Worm (Caenorhabditis elegans): ENCODE results near the gene nop-1.

nop-1 gene

DNA sequence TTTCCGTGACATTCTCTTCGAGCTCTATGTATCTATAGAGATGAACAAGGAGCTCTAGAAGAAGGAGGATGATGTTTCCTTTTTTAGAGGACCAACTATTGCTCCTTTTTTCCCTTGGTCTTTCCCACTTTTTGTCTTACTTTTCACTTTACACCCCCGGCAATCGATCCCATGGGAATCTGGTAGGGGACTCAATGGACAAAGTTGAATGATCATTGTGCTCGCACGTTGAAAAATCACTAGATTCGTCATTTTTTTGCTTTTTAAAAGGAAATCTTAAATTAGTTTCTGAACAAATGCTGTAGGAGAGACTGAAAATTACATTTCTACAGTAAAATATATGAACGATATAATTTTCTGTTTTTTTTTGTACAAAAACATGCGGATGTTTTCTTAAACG, 43.5 kb downstream of the nop-1 start:
- no peak for TF ChIP-seq mdl-1 (tag; optimal IDR thresholded peaks at IDR 0.05)
- no peak for TF ChIP-seq ceh-16 (tag; optimal IDR thresholded peaks at IDR 0.05)
- no peak for TF ChIP-seq unc-62 (GFP tag; optimal IDR thresholded peaks at IDR 0.05)
- TF ChIP-seq skn-1 (tag; optimal IDR thresholded peaks at IDR 0.05), result no peak
- no peak for TF ChIP-seq nhr-23 (tag; optimal IDR thresholded peaks at IDR 0.05)
- no peak for TF ChIP-seq R02D3.7 (tag; optimal IDR thresholded peaks at IDR 0.05)
- no peak for TF ChIP-seq nhr-21 (tag; optimal IDR thresholded peaks at IDR 0.05)
- TF ChIP-seq snpc-4 (tag; optimal IDR thresholded peaks at IDR 0.05), result no peak
- no peak for TF ChIP-seq nhr-10 (tag; optimal IDR thresholded peaks at IDR 0.05)
- TF ChIP-seq elt-1 (tag; optimal IDR thresholded peaks at IDR 0.05), result no peak
- no peak for TF ChIP-seq lsy-2 (tag; optimal IDR thresholded peaks at IDR 0.05)
- TF ChIP-seq alr-1 (tag; optimal IDR thresholded peaks at IDR 0.05), result no peak
- no peak for TF ChIP-seq sma-3 (GFP tag; optimal IDR thresholded peaks at IDR 0.05)
- no peak for TF ChIP-seq lin-13 (GFP tag; optimal IDR thresholded peaks at IDR 0.05)
- no peak for TF ChIP-seq ztf-1 (GFP tag; conservative IDR thresholded peaks at IDR 0.05)
- no peak for TF ChIP-seq ztf-11 (tag; optimal IDR thresholded peaks at IDR 0.05)
- no peak for TF ChIP-seq unc-55 (GFP tag; optimal IDR thresholded peaks at IDR 0.05)
- no peak for TF ChIP-seq peb-1 (tag; optimal IDR thresholded peaks at IDR 0.05)
- TF ChIP-seq Y55F3AM.14 (GFP tag; optimal IDR thresholded peaks at IDR 0.05), result no peak

DNA sequence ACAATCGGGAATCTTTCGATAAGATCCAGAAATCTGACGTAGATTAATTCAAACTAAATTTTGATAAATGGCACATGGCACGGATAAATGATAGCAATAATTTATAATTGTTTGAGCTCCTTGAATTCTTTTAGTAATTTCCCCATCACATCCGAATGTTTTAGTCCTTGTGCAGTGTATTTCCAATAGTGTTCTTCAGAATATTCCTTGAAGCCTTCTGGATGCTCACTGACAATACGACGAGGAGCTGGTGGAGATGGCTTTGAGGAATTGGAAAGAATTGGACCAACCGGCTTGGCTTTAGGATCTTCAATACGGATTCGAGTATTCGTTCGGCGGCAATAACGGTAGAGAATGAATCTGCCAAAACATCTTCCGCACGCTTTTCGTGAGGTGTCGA, 47.9 kb downstream of the nop-1 start:
- TF ChIP-seq nhr-23 (tag; optimal IDR thresholded peaks at IDR 0.05) (no peak), unc-55 (GFP tag; optimal IDR thresholded peaks at IDR 0.05) (peak; percentile 21)

DNA sequence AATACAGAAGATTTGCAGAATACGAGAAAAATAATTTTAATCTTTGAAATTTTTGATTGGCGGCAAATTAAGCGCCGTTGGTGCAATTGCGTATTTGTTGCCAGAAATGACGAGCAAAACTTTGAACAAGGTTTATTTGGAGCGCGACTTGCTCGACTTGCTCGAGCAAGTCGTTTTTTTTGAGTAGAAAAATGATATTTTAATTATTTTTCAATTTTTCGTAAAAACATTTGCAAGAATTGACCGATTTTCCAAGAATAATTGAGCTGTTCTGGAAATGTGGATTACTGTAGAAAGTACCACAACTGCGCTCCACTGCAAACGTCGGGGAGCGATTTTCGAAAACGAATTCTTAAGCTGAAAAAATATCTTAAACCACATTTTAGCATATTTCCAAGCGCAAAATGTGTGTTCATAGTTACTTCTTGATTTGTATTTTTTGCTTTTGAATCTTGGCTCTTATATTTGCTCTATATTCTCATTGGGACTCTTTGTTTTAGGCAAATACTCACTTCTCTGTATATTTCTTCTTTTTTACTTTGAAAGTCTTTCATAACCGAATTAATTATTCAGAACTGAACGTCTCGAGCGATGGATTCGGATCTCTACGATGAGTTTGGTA, 50.6 kb downstream of the nop-1 start, which contains the start of the genes gcna-1 and eftu-2:
TSS of gene gcna-1 (minus strand) at position 96 of the 622 bp plus-strand sequence.
TSS of gene eftu-2 (plus strand) at position 572 of the 622 bp plus-strand sequence.
- TF ChIP-seq zag-1 (tag; optimal IDR thresholded peaks at IDR 0.05) (no peak), ZK546.5 (tag; optimal IDR thresholded peaks at IDR 0.05) (no peak), unc-55 (GFP tag; optimal IDR thresholded peaks at IDR 0.05) (peak; percentile 47), lin-11 (tag; optimal IDR thresholded peaks at IDR 0.05) (no peak), ceh-82 (tag; optimal IDR thresholded peaks at IDR 0.05) (no peak), ztf-4 (tag; optimal IDR thresholded peaks at IDR 0.05) (no peak), dmd-4 (tag; optimal IDR thresholded peaks at IDR 0.05) (no peak), fos-1 (tag; optimal IDR thresholded peaks at IDR 0.05) (no peak), egl-27 (tag; optimal IDR thresholded peaks at IDR 0.05) (no peak), nhr-10 (tag; optimal IDR thresholded peaks at IDR 0.05) (no peak), mbf-1 (tag; optimal IDR thresholded peaks at IDR 0.05) (no peak), unc-62 (GFP tag; optimal IDR thresholded peaks at IDR 0.05) (no peak), nhr-129 (tag; optimal IDR thresholded peaks at IDR 0.05) (peak; percentile 16), nhr-23 (tag; optimal IDR thresholded peaks at IDR 0.05) (no peak), nhr-237 (tag; optimal IDR thresholded peaks at IDR 0.05) (no peak), R02D3.7 (tag; optimal IDR thresholded peaks at IDR 0.05) (no peak), elt-3 (tag; optimal IDR thresholded peaks at IDR 0.05) (no peak), sma-9 (GFP tag; optimal IDR thresholded peaks at IDR 0.05) (no peak), sma-9 (tag; optimal IDR thresholded peaks at IDR 0.05) (no peak), lsy-2 (tag; optimal IDR thresholded peaks at IDR 0.05) (peak; percentile 76 to 96), gmeb-1 (tag; optimal IDR thresholded peaks at IDR 0.05) (peak; percentile 72), ztf-1 (GFP tag; conservative IDR thresholded peaks at IDR 0.05) (no peak), mab-5 (tag; optimal IDR thresholded peaks at IDR 0.05) (no peak), skn-1 (tag; optimal IDR thresholded peaks at IDR 0.05) (no peak), sma-3 (GFP tag; optimal IDR thresholded peaks at IDR 0.05) (peak; percentile 20), lin-13 (GFP tag; optimal IDR thresholded peaks at IDR 0.05) (no peak), nhr-25 (tag; optimal IDR thresholded peaks at IDR 0.05) (no peak), C34F6.9 (tag; optimal IDR thresholded peaks at IDR 0.05) (no peak), nhr-6 (tag; optimal IDR thresholded peaks at IDR 0.05) (no peak), elt-1 (tag; optimal IDR thresholded peaks at IDR 0.05) (no peak)

DNA sequence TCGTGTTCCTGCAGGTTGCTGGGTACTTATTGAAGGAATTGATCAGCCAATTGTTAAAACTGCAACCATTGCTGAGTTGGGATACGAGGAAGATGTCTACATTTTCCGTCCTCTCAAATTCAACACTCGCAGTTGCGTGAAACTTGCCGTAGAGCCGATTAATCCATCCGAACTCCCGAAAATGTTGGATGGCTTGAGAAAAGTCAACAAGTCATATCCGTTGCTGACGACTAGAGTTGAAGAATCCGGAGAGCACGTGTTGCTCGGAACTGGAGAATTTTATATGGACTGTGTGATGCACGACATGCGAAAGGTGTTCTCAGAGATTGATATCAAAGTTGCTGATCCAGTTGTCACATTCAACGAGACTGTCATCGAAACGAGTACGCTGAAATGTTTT, 52.8 kb downstream of the nop-1 start:
- no peak for TF ChIP-seq nhr-237 (tag; optimal IDR thresholded peaks at IDR 0.05)
- TF ChIP-seq F13H6.1 (tag; optimal IDR thresholded peaks at IDR 0.05), result no peak
- TF ChIP-seq ztf-11 (tag; optimal IDR thresholded peaks at IDR 0.05), result no peak
- no peak for TF ChIP-seq aly-2 (tag; optimal IDR thresholded peaks at IDR 0.05)
- TF ChIP-seq nhr-23 (tag; optimal IDR thresholded peaks at IDR 0.05), result no peak
- TF ChIP-seq zag-1 (tag; optimal IDR thresholded peaks at IDR 0.05), result no peak
- TF ChIP-seq mab-5 (tag; optimal IDR thresholded peaks at IDR 0.05), result no peak
- no peak for TF ChIP-seq unc-39 (tag; optimal IDR thresholded peaks at IDR 0.05)
- no peak for TF ChIP-seq nhr-11 (tag; optimal IDR thresholded peaks at IDR 0.05)

Measured in whole organism, L2 larva.